Worm (Caenorhabditis elegans) whole organism, late embryonic: ENCODE data around the gene ttb-1.

Source experiments
- F13H6.1 ChIP-seq: sonication (generic microtip); optimal IDR thresholded peaks from 2 replicates; lab custom pipeline; 2016; ENCODE audit warnings: missing genetic modification characterization, missing compliant biosample characterization
- ceh-24 ChIP-seq: sonication (generic microtip); optimal IDR thresholded peaks from 2 replicates; lab custom pipeline; 2016; ENCODE audit warnings: mild to moderate bottlenecking, missing genetic modification characterization, missing compliant biosample characterization
- elt-2 ChIP-seq: sonication (generic microtip); optimal IDR thresholded peaks from 2 replicates; lab custom pipeline; 2016; ENCODE audit warnings: missing genetic modification reagents, missing genetic modification characterization, missing compliant biosample characterization
- fkh-10 ChIP-seq: fragments of 150-350 bp; optimal IDR thresholded peaks from 2 replicates; lab custom pipeline; 2014; ENCODE audit warnings: missing biosample characterization, missing genetic modification reagents, missing genetic modification characterization
- nhr-232 ChIP-seq: sonication (generic microtip); optimal IDR thresholded peaks from 2 replicates; lab custom pipeline; 2016; ENCODE audit warnings: missing genetic modification characterization, missing compliant biosample characterization
- sox-2 ChIP-seq: fragments of 200-800 bp; sonication (Bioruptor generic); IDR thresholded peaks from 2 replicates; pipeline ENCODE4 v1.3.6; 2022; ENCODE audit warnings: missing genetic modification reagents, missing genetic modification characterization, missing compliant biosample characterization
- tbx-7 ChIP-seq: sonication (generic microtip); optimal IDR thresholded peaks from 2 replicates; lab custom pipeline; 2016; ENCODE audit warnings: missing genotype, missing genetic modification characterization, missing compliant biosample characterization
- ztf-16 ChIP-seq: sonication (generic microtip); optimal IDR thresholded peaks from 2 replicates; lab custom pipeline; 2017; ENCODE audit warnings: missing genetic modification characterization, missing compliant biosample characterization

ce11 chrV:130186-130585 is 26.4 kb upstream of the ttb-1 start:
- TF ChIP-seq elt-2 (tag; lab: Kevin White, UChicago) (no peak), nhr-232 (no peak), ztf-16 (tag; lab: Kevin White, UChicago) (no peak), ceh-24 (tag; lab: Kevin White, UChicago) (no peak), sox-2 (GFP tag; lab: Robert Waterston, UW) (no peak), tbx-7 (tag; lab: Kevin White, UChicago) (no peak), fkh-10 (GFP tag; lab: Kevin White, UChicago) (no peak), F13H6.1 (tag; lab: Kevin White, UChicago) (no peak)
